Worm (Caenorhabditis elegans): ENCODE measurements around the gene hhat-2.
A peak's percentile ranks its signal among the peaks of the same experiment; 100 is the strongest.

Gene hhat-2

ce11 chrIV:14864529-14864928 lies 35.6 kb upstream of the hhat-2 start:
- TF ChIP-seq snpc-4 (GFP tag; optimal IDR thresholded peaks at IDR 0.05): peak; percentile 60
- TF ChIP-seq snpc-4 (tag; optimal IDR thresholded peaks at IDR 0.05): peak; percentile 66 to 93 (median 87)
- TF ChIP-seq tbp1 (GFP tag; optimal IDR thresholded peaks at IDR 0.05): peak; percentile 16
- peak; percentile 77 for TF ChIP-seq snpc-1.1 (tag; optimal IDR thresholded peaks at IDR 0.05; ENCODE audit: insufficient read depth)
- no peak for TF ChIP-seq mes-4 (tag; optimal IDR thresholded peaks at IDR 0.05)
- TF ChIP-seq attf-6 (GFP tag; IDR thresholded peaks at IDR 0.05): peak; percentile 90

ce11 chrIV:14863772-14864171 lies 34.8 kb upstream of the hhat-2 start:
- TF ChIP-seq bed-1 (GFP tag; IDR thresholded peaks at IDR 0.05) (no peak), ama-1 (optimal IDR thresholded peaks at IDR 0.05) (no peak), ama-1 (GFP tag; optimal IDR thresholded peaks at IDR 0.05) (no peak), zfh-2 (GFP tag; conservative IDR thresholded peaks at IDR 0.05) (no peak), F55B11.4 (tag; optimal IDR thresholded peaks at IDR 0.05; ENCODE audit: borderline replicate concordance, insufficient read depth) (no peak), somi-1 (GFP tag; optimal IDR thresholded peaks at IDR 0.05) (no peak), ztf-25 (GFP tag; IDR thresholded peaks at IDR 0.05) (no peak), D2030.7 (GFP tag; IDR thresholded peaks at IDR 0.05) (0 out of 2 replicates have a peak, but pooled peaks have one; percentile 11), lsy-27 (tag; optimal IDR thresholded peaks at IDR 0.05; ENCODE audit: borderline replicate concordance, insufficient read depth) (no peak), lin-54 (GFP tag; optimal IDR thresholded peaks at IDR 0.05) (no peak), snpc-1.1 (tag; optimal IDR thresholded peaks at IDR 0.05; ENCODE audit: insufficient read depth) (peak; percentile 86), atf-7 (tag; optimal IDR thresholded peaks at IDR 0.05) (no peak), ceh-27 (GFP tag; optimal IDR thresholded peaks at IDR 0.05) (no peak), F49E8.2 (tag; optimal IDR thresholded peaks at IDR 0.05; ENCODE audit: insufficient read depth) (no peak), ztf-28 (GFP tag; IDR thresholded peaks at IDR 0.05) (no peak), nhr-90 (tag; optimal IDR thresholded peaks at IDR 0.05) (no peak), unc-62 (GFP tag; optimal IDR thresholded peaks at IDR 0.05) (no peak), snpc-4 (GFP tag; optimal IDR thresholded peaks at IDR 0.05) (peak; percentile 88), snpc-4 (tag; optimal IDR thresholded peaks at IDR 0.05) (peak; percentile 89 to 93 (median 90)), dox-1 (GFP tag; IDR thresholded peaks at IDR 0.05) (no peak), B0261.1 (tag; optimal IDR thresholded peaks at IDR 0.05) (no peak), ceh-79 (tag; optimal IDR thresholded peaks at IDR 0.05) (no peak), tbx-9 (tag; optimal IDR thresholded peaks at IDR 0.05; ENCODE audit: borderline replicate concordance) (no peak), ztf-3 (GFP tag; optimal IDR thresholded peaks at IDR 0.05) (no peak), attf-6 (GFP tag; IDR thresholded peaks at IDR 0.05) (peak; percentile 96), chd-7 (tag; optimal IDR thresholded peaks at IDR 0.05) (no peak), K11D2.4 (GFP tag; IDR thresholded peaks at IDR 0.05) (no peak), let-607 (tag; optimal IDR thresholded peaks at IDR 0.05) (no peak), ZK185.1 (tag; optimal IDR thresholded peaks at IDR 0.05; ENCODE audit: poor library complexity, severe bottlenecking) (no peak), akir-1 (GFP tag; optimal IDR thresholded peaks at IDR 0.05) (no peak), hmg-20 (GFP tag; IDR thresholded peaks at IDR 0.05) (no peak), C06A6.2 (GFP tag; conservative IDR thresholded peaks at IDR 0.05) (no peak), die-1 (tag; optimal IDR thresholded peaks at IDR 0.05) (no peak), B0336.3 (GFP tag; IDR thresholded peaks at IDR 0.05) (no peak), mes-4 (tag; optimal IDR thresholded peaks at IDR 0.05) (no peak), B0035.1 (tag; optimal IDR thresholded peaks at IDR 0.05) (no peak), Y95B8A.8 (GFP tag; IDR thresholded peaks at IDR 0.05) (no peak), F57A8.1 (GFP tag; optimal IDR thresholded peaks at IDR 0.05) (no peak), hmg-1.2 (GFP tag; IDR thresholded peaks at IDR 0.05) (peak; percentile 71; the same call in 1 of the 2 replicates), tbp1 (GFP tag; optimal IDR thresholded peaks at IDR 0.05) (peak; percentile 62), sptf-2 (GFP tag; optimal IDR thresholded peaks at IDR 0.05) (no peak)

Measured in whole organism, young adult.